Worm (Caenorhabditis elegans) whole organism, late embryonic: ENCODE measurements around the gene nhr-246.

ENCODE experiments used
- C08G9.2 ChIP-seq: sonication (generic microtip); optimal IDR thresholded peaks from 2 replicates; lab custom pipeline; 2016; ENCODE audit warnings: mild to moderate bottlenecking, missing genetic modification characterization, moderate library complexity, missing compliant biosample characterization
- C38D4.7 ChIP-seq: fragments of 200-800 bp; sonication (Bioruptor generic); optimal IDR thresholded peaks from 2 replicates; lab custom pipeline; 2018; ENCODE audit warnings: mild to moderate bottlenecking, missing genetic modification characterization, moderate library complexity, missing compliant biosample characterization
- T23F11.4 ChIP-seq: fragments of 200-800 bp; sonication (Bioruptor generic); optimal IDR thresholded peaks from 2 replicates; lab custom pipeline; 2018; ENCODE audit warnings: mild to moderate bottlenecking, missing genetic modification characterization, missing compliant biosample characterization
- ahr-1 ChIP-seq: sonication (generic microtip); optimal IDR thresholded peaks from 2 replicates; lab custom pipeline; 2016; ENCODE audit warnings: missing genetic modification characterization, missing compliant biosample characterization
- ama-1 ChIP-seq: fragments of 150-350 bp; optimal IDR thresholded peaks from 2 replicates; lab custom pipeline; 2014
- ceh-18 ChIP-seq: sonication (generic microtip); optimal IDR thresholded peaks from 2 replicates; lab custom pipeline; 2016; ENCODE audit warnings: missing genetic modification characterization, missing compliant biosample characterization
- ceh-2 ChIP-seq: sonication (generic microtip); optimal IDR thresholded peaks from 2 replicates; lab custom pipeline; 2016; ENCODE audit warnings: missing genotype, missing genetic modification characterization, missing compliant biosample characterization
- ceh-22 ChIP-seq: sonication (generic microtip); optimal IDR thresholded peaks from 2 replicates; lab custom pipeline; 2017; ENCODE audit warnings: missing biosample characterization, missing genetic modification characterization
- ceh-24 ChIP-seq: sonication (generic microtip); optimal IDR thresholded peaks from 2 replicates; lab custom pipeline; 2016; ENCODE audit warnings: mild to moderate bottlenecking, missing genetic modification characterization, missing compliant biosample characterization
- ceh-30 ChIP-seq: fragments of 150-350 bp; optimal IDR thresholded peaks from 2 replicates; lab custom pipeline; 2014; ENCODE audit warnings: missing biosample characterization, missing genetic modification characterization
- ceh-45 ChIP-seq: fragments of 200-800 bp; sonication (Bioruptor generic); IDR thresholded peaks from 2 replicates; pipeline ENCODE4 v1.3.6; 2022; ENCODE audit warnings: missing genetic modification reagents, missing genetic modification characterization, missing compliant biosample characterization
- ceh-6 ChIP-seq: fragments of 200-800 bp; sonication (Bioruptor generic); optimal IDR thresholded peaks from 2 replicates; lab custom pipeline; 2018; ENCODE audit warnings: mild to moderate bottlenecking, missing genetic modification characterization, missing compliant biosample characterization
- ceh-9 ChIP-seq: sonication (generic microtip); optimal IDR thresholded peaks from 2 replicates; lab custom pipeline; 2016; ENCODE audit warnings: mild to moderate bottlenecking, missing genetic modification characterization, inconsistent platforms, missing compliant biosample characterization
- che-1 ChIP-seq: sonication (generic microtip); optimal IDR thresholded peaks from 2 replicates; lab custom pipeline; 2016; ENCODE audit warnings: mild to moderate bottlenecking, missing genetic modification characterization, missing compliant biosample characterization
- dmd-4 ChIP-seq: sonication (generic microtip); optimal IDR thresholded peaks from 2 replicates; lab custom pipeline; 2016; ENCODE audit warnings: borderline replicate concordance, missing genetic modification characterization, missing compliant biosample characterization
- dve-1 ChIP-seq: sonication (generic microtip); optimal IDR thresholded peaks from 2 replicates; lab custom pipeline; 2017; ENCODE audit warnings: antibody characterized with exemption, mild to moderate bottlenecking, missing genetic modification characterization, missing compliant biosample characterization
- elt-2 ChIP-seq: sonication (generic microtip); optimal IDR thresholded peaks from 2 replicates; lab custom pipeline; 2016; ENCODE audit warnings: missing genetic modification reagents, missing genetic modification characterization, missing compliant biosample characterization
- elt-4 ChIP-seq: sonication (generic microtip); optimal IDR thresholded peaks from 2 replicates; lab custom pipeline; 2016; ENCODE audit warnings: missing genetic modification characterization, missing compliant biosample characterization
- eyg-1 ChIP-seq: sonication (generic microtip); optimal IDR thresholded peaks from 2 replicates; lab custom pipeline; 2016; ENCODE audit warnings: missing genotype, missing genetic modification characterization, missing compliant biosample characterization
- fax-1 ChIP-seq: sonication (generic microtip); optimal IDR thresholded peaks from 2 replicates; lab custom pipeline; 2016; ENCODE audit warnings: missing genotype, missing genetic modification characterization, missing compliant biosample characterization
- gmeb-2 ChIP-seq: sonication (generic microtip); optimal IDR thresholded peaks from 2 replicates; lab custom pipeline; 2016; ENCODE audit warnings: missing genetic modification characterization, inconsistent platforms, missing compliant biosample characterization
- hlh-13 ChIP-seq: fragments of 200-800 bp; sonication (Bioruptor generic); optimal IDR thresholded peaks from 2 replicates; lab custom pipeline; 2018; ENCODE audit warnings: mild to moderate bottlenecking, missing genetic modification characterization, missing compliant biosample characterization
- hlh-15 ChIP-seq: sonication (generic microtip); optimal IDR thresholded peaks from 2 replicates; lab custom pipeline; 2016; ENCODE audit warnings: missing genetic modification characterization, missing compliant biosample characterization
- hlh-6 ChIP-seq: sonication (generic microtip); optimal IDR thresholded peaks from 2 replicates; lab custom pipeline; 2016; ENCODE audit warnings: missing genotype, missing genetic modification characterization, missing compliant biosample characterization
- hlh-8 ChIP-seq: sonication (generic microtip); optimal IDR thresholded peaks from 2 replicates; lab custom pipeline; 2016; ENCODE audit warnings: missing genotype, missing genetic modification characterization, missing compliant biosample characterization
- lim-6 ChIP-seq: sonication (generic microtip); optimal IDR thresholded peaks from 2 replicates; lab custom pipeline; 2016; ENCODE audit warnings: missing genetic modification characterization, missing compliant biosample characterization
- madf-2 ChIP-seq: sonication (generic microtip); optimal IDR thresholded peaks from 2 replicates; lab custom pipeline; 2017; ENCODE audit warnings: missing genetic modification characterization, missing compliant biosample characterization
- mec-3 ChIP-seq: sonication (generic microtip); optimal IDR thresholded peaks from 2 replicates; lab custom pipeline; 2016; ENCODE audit warnings: borderline replicate concordance, missing genetic modification characterization, missing compliant biosample characterization
- pag-3 ChIP-seq: sonication (generic microtip); optimal IDR thresholded peaks from 2 replicates; lab custom pipeline; 2016; ENCODE audit warnings: missing compliant biosample characterization, missing genetic modification characterization, borderline replicate concordance
- pax-1 ChIP-seq: fragments of 150-350 bp; optimal IDR thresholded peaks from 2 replicates; lab custom pipeline; 2014; ENCODE audit warnings: missing biosample characterization, missing genetic modification characterization
- pha-2 ChIP-seq: sonication (generic microtip); optimal IDR thresholded peaks from 2 replicates; lab custom pipeline; 2017; ENCODE audit warnings: mild to moderate bottlenecking, missing genetic modification characterization, missing compliant biosample characterization
- pha-4 ChIP-seq: fragments of 150-350 bp; optimal IDR thresholded peaks from 2 replicates; lab custom pipeline; 2018; ENCODE audit warnings: missing biosample characterization, missing genetic modification reagents, missing genetic modification characterization
- pqm-1 ChIP-seq: sonication (generic microtip); optimal IDR thresholded peaks from 2 replicates; lab custom pipeline; 2016; ENCODE audit warnings: missing genetic modification characterization, missing compliant biosample characterization
- pros-1 ChIP-seq: fragments of 150-350 bp; optimal IDR thresholded peaks from 2 replicates; lab custom pipeline; 2014; ENCODE audit warnings: missing biosample characterization, missing genetic modification reagents, missing genetic modification characterization
- ref-2 ChIP-seq: sonication (generic microtip); optimal IDR thresholded peaks from 2 replicates; lab custom pipeline; 2016; ENCODE audit warnings: missing genetic modification characterization, missing compliant biosample characterization
- rnt-1 ChIP-seq: sonication (generic microtip); optimal IDR thresholded peaks from 2 replicates; lab custom pipeline; 2016; ENCODE audit warnings: missing genetic modification characterization, missing compliant biosample characterization
- sox-4 ChIP-seq: sonication (generic microtip); optimal IDR thresholded peaks from 2 replicates; lab custom pipeline; 2017; ENCODE audit warnings: mild to moderate bottlenecking, missing genetic modification characterization, inconsistent platforms, missing compliant biosample characterization
- syd-9 ChIP-seq: sonication (generic microtip); optimal IDR thresholded peaks from 2 replicates; lab custom pipeline; 2016; ENCODE audit warnings: mild to moderate bottlenecking, missing genetic modification characterization, moderate library complexity, missing compliant biosample characterization
- tbx-7 ChIP-seq: sonication (generic microtip); optimal IDR thresholded peaks from 2 replicates; lab custom pipeline; 2016; ENCODE audit warnings: missing genotype, missing genetic modification characterization, missing compliant biosample characterization
- ttx-3 ChIP-seq: sonication (generic microtip); optimal IDR thresholded peaks from 2 replicates; lab custom pipeline; 2016; ENCODE audit warnings: missing genetic modification reagents, missing genetic modification characterization, missing compliant biosample characterization
- unc-55 ChIP-seq: sonication (generic microtip); optimal IDR thresholded peaks from 2 replicates; lab custom pipeline; 2017; ENCODE audit warnings: missing biosample characterization, missing genetic modification reagents, missing genetic modification characterization
- unc-86 ChIP-seq: sonication (generic microtip); optimal IDR thresholded peaks from 2 replicates; lab custom pipeline; 2016; ENCODE audit warnings: missing genetic modification characterization, missing compliant biosample characterization
- zip-5 ChIP-seq: sonication (generic microtip); optimal IDR thresholded peaks from 2 replicates; lab custom pipeline; 2016; ENCODE audit warnings: missing genetic modification characterization, missing compliant biosample characterization
- ztf-16 ChIP-seq: sonication (generic microtip); optimal IDR thresholded peaks from 2 replicates; lab custom pipeline; 2017; ENCODE audit warnings: missing genetic modification characterization, missing compliant biosample characterization

nhr-246 gene

ce11 chrV:15341404-15341803 is 25.1 kb downstream of the nhr-246 start, which contains the start of gene clec-229:
TSS of gene clec-229 (minus strand) at chrV:15341504.
- TF ChIP-seq pag-3 (tag; lab: Kevin White, UChicago) (no peak), C38D4.7 (GFP tag; lab: Kevin White, UChicago) (no peak), hlh-15 (tag; lab: Kevin White, UChicago) (no peak), che-1 (tag; lab: Kevin White, UChicago) (no peak), pha-2 (tag; lab: Kevin White, UChicago) (no peak), mec-3 (tag; lab: Kevin White, UChicago) (no peak), unc-86 (tag; lab: Kevin White, UChicago) (no peak), unc-55 (GFP tag; lab: Kevin White, UChicago) (no peak), madf-2 (no peak), hlh-8 (tag; lab: Kevin White, UChicago) (no peak), pax-1 (tag; lab: Kevin White, UChicago) (no peak)

- TF ChIP-seq mec-3 (tag; lab: Kevin White, UChicago) (no peak), hlh-13 (no peak), pha-4 (tag; lab: Kevin White, UChicago) (no peak), C08G9.2 (tag; lab: Kevin White, UChicago) (no peak), tbx-7 (no peak), ceh-6 (GFP tag; lab: Kevin White, UChicago) (no peak), pqm-1 (tag; lab: Kevin White, UChicago) (no peak), ama-1 (lab: Kevin White, UChicago) (no peak), rnt-1 (tag; lab: Kevin White, UChicago) (no peak), gmeb-2 (tag; lab: Kevin White, UChicago) (no peak), ttx-3 (tag; lab: Kevin White, UChicago) (no peak)
Observed at ce11 chrV:15344481-15344880, 28.2 kb downstream of the nhr-246 start, which contains the start of gene wrt-8. TSS of gene wrt-8 (minus strand) at chrV:15344581.

ce11 chrV:15347292-15347691 is 31.0 kb downstream of the nhr-246 start, which contains the start of gene C29F3.3:
TSS of gene C29F3.3 (minus strand) at chrV:15347392.
- TF ChIP-seq elt-2, result no peak
- TF ChIP-seq pax-1 (tag; lab: Kevin White, UChicago), result no peak
- no peak for TF ChIP-seq zip-5
- TF ChIP-seq dmd-4 (tag; lab: Kevin White, UChicago), result no peak
- no peak for TF ChIP-seq ceh-9 (tag; lab: Kevin White, UChicago)
- no peak for TF ChIP-seq pha-4 (tag; lab: Kevin White, UChicago)
- no peak for TF ChIP-seq ahr-1 (tag; lab: Kevin White, UChicago)
- TF ChIP-seq ref-2 (tag; lab: Kevin White, UChicago), result no peak
- TF ChIP-seq ceh-22, result no peak
- TF ChIP-seq ztf-16 (tag; lab: Kevin White, UChicago), result no peak
- no peak for TF ChIP-seq eyg-1
- TF ChIP-seq elt-4 (tag; lab: Kevin White, UChicago), result no peak
- TF ChIP-seq dve-1 (tag; lab: Kevin White, UChicago), result no peak
- no peak for TF ChIP-seq ceh-2 (tag; lab: Kevin White, UChicago)
- no peak for TF ChIP-seq pros-1 (tag; lab: Kevin White, UChicago)
- no peak for TF ChIP-seq sox-4
- no peak for TF ChIP-seq C38D4.7 (GFP tag; lab: Kevin White, UChicago)
- no peak for TF ChIP-seq T23F11.4 (GFP tag; lab: Kevin White, UChicago)
- TF ChIP-seq fax-1 (tag; lab: Kevin White, UChicago), result no peak
- TF ChIP-seq ama-1 (lab: Kevin White, UChicago), result no peak

ce11 chrV:15349044-15349443 is 32.8 kb downstream of the nhr-246 start, which contains the start of gene clec-230:
TSS of gene clec-230 (minus strand) at chrV:15349144.
- TF ChIP-seq ceh-24 (tag; lab: Kevin White, UChicago) (no peak), tbx-7 (no peak), ceh-2 (tag; lab: Kevin White, UChicago) (no peak), pha-2 (tag; lab: Kevin White, UChicago) (no peak), syd-9 (tag; lab: Kevin White, UChicago) (no peak), ceh-18 (tag; lab: Kevin White, UChicago) (no peak), ceh-30 (tag; lab: Kevin White, UChicago) (no peak), pha-4 (tag; lab: Kevin White, UChicago) (no peak), ztf-16 (tag; lab: Kevin White, UChicago) (no peak), ceh-45 (no peak), eyg-1 (no peak), pax-1 (tag; lab: Kevin White, UChicago) (no peak), che-1 (tag; lab: Kevin White, UChicago) (no peak), elt-4 (tag; lab: Kevin White, UChicago) (no peak), ahr-1 (tag; lab: Kevin White, UChicago) (no peak), hlh-6 (no peak), lim-6 (tag; lab: Kevin White, UChicago) (no peak), T23F11.4 (GFP tag; lab: Kevin White, UChicago) (no peak), madf-2 (no peak)
